Fruit fly (Drosophila melanogaster) whole organism, embryonic: ENCODE measurements around the gene Indy.

Experiments used
- BEAF-32 ChIP-seq: fragments of 200-800 bp; sonication (Bioruptor generic); optimal IDR thresholded peaks from 3 replicates; lab custom pipeline; 2017; ENCODE audit warnings: missing biosample characterization, missing genetic modification characterization, mild to moderate bottlenecking, moderate library complexity, missing genetic modification reagents
- CG10654 ChIP-seq: fragments of 200-800 bp; sonication (Bioruptor generic); optimal IDR thresholded peaks from 2 replicates; lab custom pipeline; 2016; ENCODE audit warnings: missing biosample characterization, missing genetic modification characterization
- CG12391 ChIP-seq: fragments of 200-800 bp; sonication (Bioruptor generic); optimal IDR thresholded peaks from 3 replicates; lab custom pipeline; 2018; ENCODE audit warnings: missing biosample characterization, mild to moderate bottlenecking, missing genetic modification characterization, moderate library complexity
- CG12659 ChIP-seq: fragments of 200-800 bp; sonication (Bioruptor generic); optimal IDR thresholded peaks from 3 replicates; lab custom pipeline; 2017; ENCODE audit warnings: mild to moderate bottlenecking, missing biosample characterization, missing genetic modification reagents, missing genetic modification characterization
- CG15696 ChIP-seq: fragments of 200-800 bp; sonication (Bioruptor generic); optimal IDR thresholded peaks from 2 replicates; lab custom pipeline; 2019; ENCODE audit warnings: missing biosample characterization, mild to moderate bottlenecking, missing genetic modification characterization, moderate library complexity
- CG18599 ChIP-seq: fragments of 200-800 bp; sonication (Bioruptor generic); optimal IDR thresholded peaks from 3 replicates; lab custom pipeline; 2017; ENCODE audit warnings: missing biosample characterization, missing genetic modification characterization, mild to moderate bottlenecking, moderate library complexity, missing genetic modification reagents
- CG18764 ChIP-seq: fragments of 200-800 bp; sonication (Bioruptor generic); optimal IDR thresholded peaks from 3 replicates; lab custom pipeline; 2016; ENCODE audit warnings: missing biosample characterization, missing genetic modification characterization
- CG2116 ChIP-seq: fragments of 200-800 bp; sonication (Bioruptor generic); optimal IDR thresholded peaks from 3 replicates; lab custom pipeline; 2018; ENCODE audit warnings: missing biosample characterization, mild to moderate bottlenecking, missing genetic modification characterization
- CG2712 ChIP-seq: fragments of 200-800 bp; optimal IDR thresholded peaks from 3 replicates; lab custom pipeline; 2019; ENCODE audit warnings: missing biosample characterization, mild to moderate bottlenecking, missing genetic modification characterization, moderate library complexity
- CG4424 ChIP-seq: fragments of 200-800 bp; sonication (Bioruptor generic); optimal IDR thresholded peaks from 3 replicates; lab custom pipeline; 2016; ENCODE audit warnings: missing biosample characterization, missing genetic modification characterization
- CG4617 ChIP-seq: fragments of 200-800 bp; sonication (Bioruptor generic); optimal IDR thresholded peaks from 3 replicates; lab custom pipeline; 2016; ENCODE audit warnings: missing biosample characterization, missing genetic modification characterization, borderline replicate concordance
- CG4820 ChIP-seq: fragments of 200-800 bp; sonication (Bioruptor generic); optimal IDR thresholded peaks from 3 replicates; lab custom pipeline; 2016; ENCODE audit warnings: missing biosample characterization, missing genetic modification characterization
- CG8765 ChIP-seq: fragments of 200-800 bp; sonication (Bioruptor generic); IDR thresholded peaks from 2 replicates; pipeline ENCODE4 v1.3.6; 2022; ENCODE audit warnings: missing biosample characterization, missing genetic modification characterization
- CG8924 ChIP-seq: fragments of 200-800 bp; optimal IDR thresholded peaks from 3 replicates; lab custom pipeline; 2019; ENCODE audit warnings: missing biosample characterization, mild to moderate bottlenecking, missing genetic modification characterization, moderate library complexity
- CG9437 ChIP-seq: fragments of 200-800 bp; sonication (Bioruptor generic); optimal IDR thresholded peaks from 2 replicates; lab custom pipeline; 2018; ENCODE audit warnings: missing biosample characterization, mild to moderate bottlenecking, missing genetic modification characterization
- CG9727 ChIP-seq: fragments of 200-800 bp; sonication (Bioruptor generic); optimal IDR thresholded peaks from 3 replicates; lab custom pipeline; 2017; ENCODE audit warnings: missing biosample characterization, mild to moderate bottlenecking, missing genetic modification characterization
- CG9876 ChIP-seq: fragments of 200-800 bp; sonication (Bioruptor generic); optimal IDR thresholded peaks from 2 replicates; lab custom pipeline; 2016; ENCODE audit warnings: missing biosample characterization, missing genetic modification characterization
- D19A ChIP-seq: fragments of 200-800 bp; optimal IDR thresholded peaks from 3 replicates; lab custom pipeline; 2019; ENCODE audit warnings: missing biosample characterization, mild to moderate bottlenecking, missing genetic modification characterization, moderate library complexity
- Dll ChIP-seq: fragments of 200-800 bp; sonication (Bioruptor generic); IDR thresholded peaks from 4 replicates; pipeline ENCODE4 v1.3.6; 2022; ENCODE audit warnings: missing biosample characterization, missing genetic modification characterization; ENCODE audit not compliant: partially characterized antibody
- Doc3 ChIP-seq: fragments of 200-800 bp; sonication (Bioruptor generic); IDR thresholded peaks from 3 replicates; pipeline ENCODE4 v1.3.6; 2022; ENCODE audit warnings: missing biosample characterization, missing genetic modification characterization; ENCODE audit not compliant: partially characterized antibody
- HmgZ ChIP-seq: fragments of 200-800 bp; sonication (Bioruptor generic); optimal IDR thresholded peaks from 2 replicates; lab custom pipeline; 2018; ENCODE audit warnings: missing biosample characterization, mild to moderate bottlenecking, missing genetic modification characterization
- Hmr ChIP-seq: fragments of 200-800 bp; sonication (Bioruptor generic); optimal IDR thresholded peaks from 3 replicates; lab custom pipeline; 2017; ENCODE audit warnings: mild to moderate bottlenecking, missing biosample characterization, missing genetic modification reagents, missing genetic modification characterization
- Hr3 ChIP-seq: fragments of 200-800 bp; sonication (Bioruptor generic); optimal IDR thresholded peaks from 3 replicates; lab custom pipeline; 2016; ENCODE audit warnings: missing biosample characterization, missing genetic modification characterization
- MESR4 ChIP-seq: fragments of 200-800 bp; sonication (Bioruptor generic); optimal IDR thresholded peaks from 2 replicates; lab custom pipeline; 2018; ENCODE audit warnings: missing biosample characterization, mild to moderate bottlenecking, missing genetic modification characterization, moderate library complexity
- Max ChIP-seq: fragments of 200-800 bp; sonication (Bioruptor generic); optimal IDR thresholded peaks from 2 replicates; lab custom pipeline; 2016; ENCODE audit warnings: missing biosample characterization, mild to moderate bottlenecking, missing genetic modification characterization
- Nf-YB ChIP-seq: fragments of 200-800 bp; sonication (Bioruptor generic); optimal IDR thresholded peaks from 3 replicates; lab custom pipeline; 2019; ENCODE audit warnings: missing biosample characterization, mild to moderate bottlenecking, missing genetic modification characterization, moderate library complexity
- Ptx1 ChIP-seq: fragments of 200-800 bp; sonication (Bioruptor generic); IDR thresholded peaks from 2 replicates; pipeline ENCODE4 v1.3.6; 2022; ENCODE audit warnings: missing biosample characterization, missing genetic modification characterization
- Sin3A ChIP-seq: fragments of >200 bp; optimal IDR thresholded peaks from 2 replicates; lab custom pipeline; 2018
- ac ChIP-seq: fragments of 200-800 bp; sonication (Bioruptor generic); optimal IDR thresholded peaks from 3 replicates; lab custom pipeline; 2017; ENCODE audit warnings: missing biosample characterization, mild to moderate bottlenecking, missing genetic modification characterization
- az2 ChIP-seq: fragments of 200-800 bp; sonication (Bioruptor generic); optimal IDR thresholded peaks from 3 replicates; lab custom pipeline; 2016; ENCODE audit warnings: missing biosample characterization, missing genetic modification characterization
- bsh ChIP-seq, 2 experiments: fragments of 200-800 bp; sonication (Bioruptor generic); optimal IDR thresholded peaks; 2 replicates each; lab custom pipeline; 2017 to 2018; ENCODE audit warnings: mild to moderate bottlenecking in 2 of 2, missing biosample characterization in 2 of 2, missing genetic modification characterization in 2 of 2, moderate library complexity in 1 of 2
- dm ChIP-seq: fragments of 200-800 bp; sonication (Bioruptor generic); optimal IDR thresholded peaks from 3 replicates; lab custom pipeline; 2016; ENCODE audit warnings: missing biosample characterization, missing genetic modification characterization
- gfzf ChIP-seq: fragments of 200-800 bp; sonication (Bioruptor generic); optimal IDR thresholded peaks from 2 replicates; lab custom pipeline; 2016; ENCODE audit warnings: missing biosample characterization, mild to moderate bottlenecking, missing genetic modification characterization, moderate library complexity
- gro ChIP-seq: fragments of 200-800 bp; sonication (Bioruptor generic); optimal IDR thresholded peaks from 2 replicates; lab custom pipeline; 2016; ENCODE audit warnings: missing biosample characterization, missing genetic modification characterization
- hkb ChIP-seq, 2 experiments: fragments of 200-800 bp in 1 of 2; fragments of >200 bp in 1 of 2; sonication (Bioruptor generic) in 1 of 2; IDR thresholded peaks in 1 of 2; optimal IDR thresholded peaks in 1 of 2; 2 replicates each; pipeline versions ENCODE4 v1.3.6 to Lab custom; 2017 to 2022; ENCODE audit warnings: missing biosample characterization in 1 of 2, missing genetic modification characterization in 1 of 2
- lilli ChIP-seq: fragments of 200-800 bp; sonication (Bioruptor generic); optimal IDR thresholded peaks from 3 replicates; lab custom pipeline; 2016; ENCODE audit warnings: missing biosample characterization, missing genetic modification characterization
- mirr ChIP-seq: fragments of 200-800 bp; sonication (Bioruptor generic); optimal IDR thresholded peaks from 3 replicates; lab custom pipeline; 2018; ENCODE audit warnings: missing biosample characterization, mild to moderate bottlenecking, missing genetic modification characterization
- nau ChIP-seq: fragments of 200-800 bp; sonication (Bioruptor generic); optimal IDR thresholded peaks from 3 replicates; lab custom pipeline; 2017; ENCODE audit warnings: missing biosample characterization, mild to moderate bottlenecking, missing genetic modification characterization, missing genetic modification reagents
- nmo ChIP-seq: fragments of 200-800 bp; sonication (Bioruptor generic); optimal IDR thresholded peaks from 2 replicates; lab custom pipeline; 2018; ENCODE audit warnings: missing biosample characterization, mild to moderate bottlenecking, missing genetic modification characterization, moderate library complexity
- phol ChIP-seq: fragments of 200-800 bp; sonication (Bioruptor generic); optimal IDR thresholded peaks from 3 replicates; lab custom pipeline; 2018; ENCODE audit warnings: missing biosample characterization, mild to moderate bottlenecking, missing genetic modification characterization, moderate library complexity
- prd ChIP-seq, 3 experiments: fragments of >200 bp in 2 of 3; fragments of 200-800 bp in 1 of 3; sonication (Bioruptor generic) in 1 of 3; optimal IDR thresholded peaks in 2 of 3; IDR thresholded peaks in 1 of 3; 2 replicates in 2 of 3; 3 replicates in 1 of 3; pipeline versions ENCODE4 v1.3.6 to Lab custom; 2017 to 2022; ENCODE audit warnings: missing biosample characterization in 1 of 3, missing genetic modification characterization in 1 of 3
- pzg ChIP-seq: fragments of 200-800 bp; sonication (Bioruptor generic); optimal IDR thresholded peaks from 3 replicates; lab custom pipeline; 2018; ENCODE audit warnings: missing biosample characterization, mild to moderate bottlenecking, missing genetic modification characterization, moderate library complexity
- run ChIP-seq: fragments of 200-800 bp; sonication (Bioruptor generic); optimal IDR thresholded peaks from 3 replicates; lab custom pipeline; 2018; ENCODE audit warnings: missing biosample characterization, mild to moderate bottlenecking, missing genetic modification characterization
- sens ChIP-seq: fragments of 200-800 bp; sonication (Bioruptor generic); peaks from one replicate; lab custom pipeline; 2016; ENCODE audit warnings: missing biosample characterization, missing genetic modification characterization
- seq ChIP-seq: fragments of 200-800 bp; sonication (Bioruptor generic); IDR thresholded peaks from 2 replicates; pipeline ENCODE4 v1.3.6; 2022; ENCODE audit warnings: missing biosample characterization, missing genetic modification characterization
- stwl ChIP-seq: fragments of 200-800 bp; sonication (Bioruptor generic); optimal IDR thresholded peaks from 3 replicates; lab custom pipeline; 2018; ENCODE audit warnings: missing biosample characterization, mild to moderate bottlenecking, missing genetic modification characterization, moderate library complexity
- trem ChIP-seq: fragments of 200-800 bp; optimal IDR thresholded peaks from 3 replicates; lab custom pipeline; 2019; ENCODE audit warnings: missing biosample characterization, mild to moderate bottlenecking, missing genetic modification characterization, moderate library complexity
- unc-4 ChIP-seq: fragments of 200-800 bp; sonication (Bioruptor generic); IDR thresholded peaks from 2 replicates; pipeline ENCODE4 v1.3.6; 2022; ENCODE audit warnings: missing biosample characterization, missing genetic modification characterization; ENCODE audit not compliant: partially characterized antibody

Gene Indy

dm6 chr3L:18872440-18872839 is 26.4 kb upstream of the Indy start, which contains the start of the genes Rad9 and Uggt (continued):
- peak in 1 of 2 experiments; percentile 9 for TF ChIP-seq bsh (GFP tag; optimal IDR thresholded peaks at IDR 0.05; lab: Kevin White, UChicago)
- peak; percentile 7 for TF ChIP-seq Hr3 (GFP tag; lab: Kevin White, UChicago)
- 0 out of 2 replicates have a peak, but pooled peaks have one; percentile 13 for TF ChIP-seq seq (GFP tag; lab: Robert Waterston, UW)
- peak; percentile 28 for TF ChIP-seq MESR4 (GFP tag; lab: Kevin White, UChicago)
- 0 out of 3 replicates have a peak, but pooled peaks have one; percentile 45 for TF ChIP-seq Doc3
- TF ChIP-seq CG18599, result peak; percentile 45
- TF ChIP-seq nau, result no peak
- TF ChIP-seq lilli (GFP tag; lab: Kevin White, UChicago), result peak; percentile 7
- no peak for TF ChIP-seq ac (GFP tag; lab: Kevin White, UChicago)
- TF ChIP-seq CG8765 (GFP tag; lab: Robert Waterston, UW), result no peak
- peak; percentile 62 for TF ChIP-seq CG12391 (tag; lab: Kevin White, UChicago)
- no peak for TF ChIP-seq CG9876 (GFP tag; lab: Kevin White, UChicago)
- no peak for TF ChIP-seq CG18764 (GFP tag; lab: Kevin White, UChicago)
- no peak for TF ChIP-seq hkb (optimal IDR thresholded peaks at IDR 0.05; lab: Kevin White, UChicago)
- 0 out of 2 replicates have a peak, but pooled peaks have one; percentile 14 for TF ChIP-seq hkb (GFP tag; IDR thresholded peaks at IDR 0.05; lab: Robert Waterston, UW)
- TF ChIP-seq dm (GFP tag; lab: Kevin White, UChicago), result no peak
- TF ChIP-seq CG10654 (GFP tag; lab: Kevin White, UChicago), result peak; percentile 26
- peak; percentile 48 for TF ChIP-seq HmgZ (tag; lab: Kevin White, UChicago)
- TF ChIP-seq pzg (GFP tag; lab: Kevin White, UChicago), result peak; percentile 33
- peak; percentile 96 for TF ChIP-seq stwl (tag; lab: Kevin White, UChicago)
- no peak for TF ChIP-seq run
- peak; percentile 19 for TF ChIP-seq BEAF-32 (GFP tag; lab: Kevin White, UChicago)
- peak; percentile 21 for TF ChIP-seq Sin3A (lab: Kevin White, UChicago)
- TF ChIP-seq gfzf (GFP tag; lab: Kevin White, UChicago), result peak; percentile 57
- TF ChIP-seq Dll (GFP tag; lab: Robert Waterston, UW), result peak; percentile 59; the same call in 3 of the 4 replicates
- TF ChIP-seq unc-4 (GFP tag; lab: Robert Waterston, UW), result no peak
- TF ChIP-seq az2 (GFP tag; lab: Kevin White, UChicago), result peak; percentile 20
- TF ChIP-seq trem (tag; lab: Kevin White, UChicago), result peak; percentile 69
- TF ChIP-seq CG4820 (GFP tag; lab: Kevin White, UChicago), result no peak
- peak; percentile 54 for TF ChIP-seq phol (tag; lab: Kevin White, UChicago)
- TF ChIP-seq CG2116 (GFP tag; lab: Kevin White, UChicago), result peak; percentile 75
- TF ChIP-seq mirr, result no peak
- peak; percentile 0 for TF ChIP-seq CG4424 (GFP tag; lab: Kevin White, UChicago)
- TF ChIP-seq sens (GFP tag; lab: Kevin White, UChicago), result peak; percentile 63
- no peak for TF ChIP-seq gro (GFP tag; lab: Kevin White, UChicago)
- TF ChIP-seq Max (GFP tag; lab: Kevin White, UChicago), result peak; percentile 53
- TF ChIP-seq CG2712 (tag; lab: Kevin White, UChicago), result peak; percentile 56
- peak; percentile 59 for TF ChIP-seq CG4617 (GFP tag; lab: Kevin White, UChicago)
- peak; percentile 39 for TF ChIP-seq CG15696 (tag; lab: Kevin White, UChicago)
- no peak for TF ChIP-seq Nf-YB (GFP tag; lab: Kevin White, UChicago)
- TF ChIP-seq CG9727 (GFP tag; lab: Kevin White, UChicago), result peak; percentile 30
- 0 out of 2 replicates have a peak, but pooled peaks have one; percentile 24 for TF ChIP-seq Ptx1
- TF ChIP-seq CG12659 (GFP tag; lab: Kevin White, UChicago), result peak; percentile 53
- no peak for TF ChIP-seq Hmr (GFP tag; lab: Kevin White, UChicago)
- TF ChIP-seq D19A (tag; lab: Kevin White, UChicago), result peak; percentile 9
- TF ChIP-seq CG9437 (GFP tag; lab: Kevin White, UChicago), result peak; percentile 31
- peak; percentile 17 for TF ChIP-seq CG8924 (tag; lab: Kevin White, UChicago)
- no peak for TF ChIP-seq prd (optimal IDR thresholded peaks at IDR 0.05; lab: Kevin White, UChicago)
- TF ChIP-seq prd (GFP tag; IDR thresholded peaks at IDR 0.05; lab: Robert Waterston, UW), result 0 out of 3 replicates have a peak, but pooled peaks have one; percentile 29
- TF ChIP-seq nmo (GFP tag; lab: Kevin White, UChicago), result peak; percentile 50
